Worm (Caenorhabditis elegans) whole organism, L1 larva: ENCODE measurements around the gene Y57G11C.31.
A peak's percentile ranks its signal among the peaks of the same experiment; 100 is the strongest.

Experiments used
- C16A3.4 ChIP-seq: fragments of 150-350 bp; optimal IDR thresholded peaks from 2 replicates; lab custom pipeline; 2014; ENCODE audit warnings: missing biosample characterization, missing genetic modification characterization
- F16B12.6 ChIP-seq: fragments of 150-350 bp; optimal IDR thresholded peaks from 2 replicates; lab custom pipeline; 2014; ENCODE audit warnings: missing biosample characterization, missing genetic modification characterization
- Y116A8C.19 ChIP-seq: sonication (generic microtip); optimal IDR thresholded peaks from 2 replicates; lab custom pipeline; 2016; ENCODE audit warnings: missing compliant biosample characterization, missing genetic modification characterization, borderline replicate concordance
- aha-1 ChIP-seq: fragments of 150-350 bp; optimal IDR thresholded peaks from 2 replicates; lab custom pipeline; 2014; ENCODE audit warnings: missing biosample characterization, missing genetic modification characterization
- alr-1 ChIP-seq: fragments of 200-800 bp; sonication (Bioruptor generic); optimal IDR thresholded peaks from 2 replicates; lab custom pipeline; 2018; ENCODE audit warnings: borderline replicate concordance, mild to moderate bottlenecking, missing genetic modification characterization, missing compliant biosample characterization
- aly-2 ChIP-seq: fragments of 150-350 bp; optimal IDR thresholded peaks from 2 replicates; lab custom pipeline; 2014; ENCODE audit warnings: missing biosample characterization, missing genetic modification characterization
- ama-1 ChIP-seq: fragments of 150-350 bp; optimal IDR thresholded peaks from 2 replicates; lab custom pipeline; 2014
- blmp-1 ChIP-seq: fragments of 150-350 bp; optimal IDR thresholded peaks from 2 replicates; lab custom pipeline; 2014; ENCODE audit warnings: missing biosample characterization, missing genetic modification characterization
- ceh-63 ChIP-seq: fragments of 200-800 bp; sonication (Bioruptor generic); optimal IDR thresholded peaks from 2 replicates; lab custom pipeline; 2018; ENCODE audit warnings: mild to moderate bottlenecking, missing genetic modification characterization, missing compliant biosample characterization
- ceh-82 ChIP-seq, 3 experiments: fragments of 150-350 bp in 1 of 3; sonication (generic microtip) in 2 of 3; optimal IDR thresholded peaks; 2 replicates each; lab custom pipeline; 2014 to 2017; ENCODE audit warnings: missing biosample characterization in 3 of 3, missing genetic modification characterization in 3 of 3
- ceh-88 ChIP-seq: fragments of 200-800 bp; sonication (Bioruptor generic); IDR thresholded peaks from 2 replicates; pipeline ENCODE4 v1.3.6; 2022; ENCODE audit warnings: missing genetic modification characterization, missing compliant biosample characterization
- ceh-90 ChIP-seq: sonication (generic microtip); optimal IDR thresholded peaks from 2 replicates; lab custom pipeline; 2016; ENCODE audit warnings: missing genetic modification characterization, missing compliant biosample characterization
- efl-1 ChIP-seq, 4 experiments: fragments of 150-350 bp; optimal IDR thresholded peaks in 3 of 4; peaks in 1 of 4; 1 replicate in 1 of 4; 2 replicates in 3 of 4; lab custom pipeline; 2014; ENCODE audit warnings: missing biosample characterization in 2 of 4, missing genetic modification characterization in 2 of 4, missing genetic modification reagents in 2 of 4
- egl-13 ChIP-seq: sonication (generic microtip); optimal IDR thresholded peaks from 2 replicates; lab custom pipeline; 2016; ENCODE audit warnings: missing genotype, missing genetic modification reagents, missing genetic modification characterization, missing compliant biosample characterization
- elt-3 ChIP-seq, 6 experiments: fragments of 150-350 bp in 1 of 6; sonication (generic microtip); optimal IDR thresholded peaks; 2 replicates each; lab custom pipeline; 2017 to 2018; ENCODE audit warnings: missing biosample characterization in 6 of 6, missing genetic modification characterization in 6 of 6, inconsistent platforms in 1 of 6
- ets-5 ChIP-seq: fragments of 200-800 bp; sonication (Bioruptor generic); IDR thresholded peaks from 2 replicates; pipeline ENCODE4 v1.3.6; 2022; ENCODE audit warnings: missing genetic modification characterization, missing compliant biosample characterization
- fkh-10 ChIP-seq: sonication (generic microtip); optimal IDR thresholded peaks from 2 replicates; lab custom pipeline; 2017; ENCODE audit warnings: missing biosample characterization, missing genetic modification reagents, missing genetic modification characterization
- fkh-4 ChIP-seq: sonication (generic microtip); optimal IDR thresholded peaks from 2 replicates; lab custom pipeline; 2016; ENCODE audit warnings: missing compliant biosample characterization, missing genetic modification characterization, borderline replicate concordance
- fkh-8 ChIP-seq: sonication (generic microtip); optimal IDR thresholded peaks from 2 replicates; lab custom pipeline; 2016; ENCODE audit warnings: mild to moderate bottlenecking, missing genetic modification characterization, missing compliant biosample characterization
- fos-1 ChIP-seq: fragments of 150-350 bp; optimal IDR thresholded peaks from 2 replicates; lab custom pipeline; 2014; ENCODE audit warnings: missing biosample characterization, missing genetic modification characterization
- hlh-17 ChIP-seq: fragments of 200-800 bp; sonication (Bioruptor generic); optimal IDR thresholded peaks from 2 replicates; lab custom pipeline; 2018; ENCODE audit warnings: missing genetic modification characterization, mild to moderate bottlenecking, missing compliant biosample characterization, moderate library complexity, borderline replicate concordance
- hlh-4 ChIP-seq: sonication (generic microtip); optimal IDR thresholded peaks from 2 replicates; lab custom pipeline; 2016; ENCODE audit warnings: mild to moderate bottlenecking, missing genetic modification characterization, missing compliant biosample characterization
- isw-1 ChIP-seq: fragments of 200-800 bp; sonication (Bioruptor generic); IDR thresholded peaks from 2 replicates; pipeline ENCODE4 v1.3.6; 2022; ENCODE audit warnings: missing genetic modification characterization, missing compliant biosample characterization
- jun-1 ChIP-seq: fragments of 150-350 bp; optimal IDR thresholded peaks from 2 replicates; lab custom pipeline; 2014; ENCODE audit warnings: missing biosample characterization, missing genetic modification reagents, missing genetic modification characterization
- lin-14 ChIP-seq: fragments of 200-800 bp; sonication (Bioruptor generic); optimal IDR thresholded peaks from 2 replicates; lab custom pipeline; 2018; ENCODE audit warnings: mild to moderate bottlenecking, missing genetic modification characterization, moderate library complexity, missing compliant biosample characterization
- lin-15B ChIP-seq: fragments of 150-350 bp; sonication (generic microtip); optimal IDR thresholded peaks from 3 replicates; lab custom pipeline; 2014; ENCODE audit warnings: missing biosample characterization, missing genetic modification characterization
- lin-39 ChIP-seq: fragments of 150-350 bp; optimal IDR thresholded peaks from 2 replicates; lab custom pipeline; 2014; ENCODE audit warnings: missing biosample characterization, missing genetic modification reagents, missing genetic modification characterization
- lsy-2 ChIP-seq, 2 experiments: fragments of 150-350 bp; optimal IDR thresholded peaks; 2 replicates each; lab custom pipeline; 2014; ENCODE audit warnings: missing biosample characterization in 2 of 2, missing genetic modification characterization in 2 of 2
- mab-9 ChIP-seq: fragments of 200-800 bp; sonication (Bioruptor generic); IDR thresholded peaks from 2 replicates; pipeline ENCODE4 v1.3.6; 2022; ENCODE audit warnings: missing genetic modification reagents, missing genetic modification characterization, missing compliant biosample characterization
- mef-2 ChIP-seq: fragments of 150-350 bp; optimal IDR thresholded peaks from 2 replicates; lab custom pipeline; 2014; ENCODE audit warnings: missing biosample characterization, missing genetic modification characterization
- mep-1 ChIP-seq: fragments of 150-350 bp; optimal IDR thresholded peaks from 2 replicates; lab custom pipeline; 2014; ENCODE audit warnings: missing biosample characterization, missing genetic modification characterization
- nhr-11 ChIP-seq: fragments of 150-350 bp; optimal IDR thresholded peaks from 2 replicates; lab custom pipeline; 2014; ENCODE audit warnings: missing biosample characterization, missing genetic modification characterization
- nhr-19 ChIP-seq: fragments of 200-800 bp; sonication (Bioruptor generic); conservative IDR thresholded peaks from 2 replicates; pipeline ENCODE4 v1.3.6; 2022; ENCODE audit warnings: missing genetic modification characterization, missing compliant biosample characterization
- nhr-20 ChIP-seq: sonication (generic microtip); optimal IDR thresholded peaks from 2 replicates; lab custom pipeline; 2016; ENCODE audit warnings: mild to moderate bottlenecking, missing genetic modification characterization, missing compliant biosample characterization
- nhr-76 ChIP-seq: sonication (generic microtip); optimal IDR thresholded peaks from 2 replicates; lab custom pipeline; 2017; ENCODE audit warnings: missing biosample characterization, missing genetic modification characterization
- nhr-77 ChIP-seq: fragments of 150-350 bp; optimal IDR thresholded peaks from 2 replicates; lab custom pipeline; 2014; ENCODE audit warnings: missing biosample characterization, missing genetic modification characterization
- nhr-84 ChIP-seq: sonication (generic microtip); optimal IDR thresholded peaks from 2 replicates; lab custom pipeline; 2017; ENCODE audit warnings: missing biosample characterization, missing genetic modification characterization
- nhr-85 ChIP-seq: sonication (generic microtip); peaks from one replicate; lab custom pipeline; 2016; ENCODE audit warnings: missing genetic modification characterization, inconsistent platforms, missing compliant biosample characterization
- pqm-1 ChIP-seq: sonication (generic microtip); optimal IDR thresholded peaks from 3 replicates; lab custom pipeline; 2017; ENCODE audit warnings: missing biosample characterization, missing genetic modification characterization
- snpc-4 ChIP-seq: fragments of 150-350 bp; optimal IDR thresholded peaks from 2 replicates; lab custom pipeline; 2014; ENCODE audit warnings: missing biosample characterization, missing genetic modification characterization
- snu-23 ChIP-seq: sonication (generic microtip); optimal IDR thresholded peaks from 2 replicates; lab custom pipeline; 2016; ENCODE audit warnings: missing genetic modification characterization, missing compliant biosample characterization
- sup-37 ChIP-seq: fragments of 200-800 bp; sonication (Bioruptor generic); optimal IDR thresholded peaks from 2 replicates; lab custom pipeline; 2018; ENCODE audit warnings: mild to moderate bottlenecking, missing genetic modification characterization, missing compliant biosample characterization
- swsn-7 ChIP-seq: sonication (generic microtip); optimal IDR thresholded peaks from 2 replicates; lab custom pipeline; 2016; ENCODE audit warnings: missing genetic modification characterization, missing compliant biosample characterization
- tbx-2 ChIP-seq: sonication (generic microtip); optimal IDR thresholded peaks from 2 replicates; lab custom pipeline; 2016; ENCODE audit warnings: missing genetic modification characterization, missing compliant biosample characterization
- tlp-1 ChIP-seq: fragments of 150-350 bp; optimal IDR thresholded peaks from 2 replicates; lab custom pipeline; 2014; ENCODE audit warnings: missing biosample characterization, missing genetic modification characterization
- unc-130 ChIP-seq: fragments of 150-350 bp; optimal IDR thresholded peaks from 2 replicates; lab custom pipeline; 2017; ENCODE audit warnings: missing biosample characterization, missing genetic modification characterization, inconsistent platforms
- unc-30 ChIP-seq: sonication (generic microtip); optimal IDR thresholded peaks from 2 replicates; lab custom pipeline; 2017; ENCODE audit warnings: missing biosample characterization, missing genetic modification characterization
- unc-86 ChIP-seq: sonication (generic microtip); optimal IDR thresholded peaks from 2 replicates; lab custom pipeline; 2016; ENCODE audit warnings: missing genetic modification characterization, missing compliant biosample characterization
- vab-15 ChIP-seq: sonication (generic microtip); optimal IDR thresholded peaks from 2 replicates; lab custom pipeline; 2017; ENCODE audit warnings: missing genotype, mild to moderate bottlenecking, missing genetic modification characterization, missing compliant biosample characterization
- zag-1 ChIP-seq: fragments of 150-350 bp; optimal IDR thresholded peaks from 2 replicates; lab custom pipeline; 2014; ENCODE audit warnings: missing biosample characterization, missing genetic modification characterization
- zip-4 ChIP-seq: fragments of 200-800 bp; sonication (Bioruptor generic); optimal IDR thresholded peaks from 2 replicates; lab custom pipeline; 2018; ENCODE audit warnings: mild to moderate bottlenecking, missing genetic modification characterization, moderate library complexity, missing compliant biosample characterization
- ztf-11 ChIP-seq, 2 experiments: sonication (generic microtip); optimal IDR thresholded peaks; 2 replicates each; lab custom pipeline; 2016 to 2017; ENCODE audit warnings: missing genetic modification characterization in 2 of 2, missing biosample characterization in 1 of 2, missing compliant biosample characterization in 1 of 2
- ztf-4 ChIP-seq: fragments of 150-350 bp; optimal IDR thresholded peaks from 2 replicates; lab custom pipeline; 2014; ENCODE audit warnings: missing biosample characterization, missing genetic modification characterization

Y57G11C.31 gene

ce11 chrIV:14661370-14661769 is 15.8 kb upstream of the Y57G11C.31 start:
- TF ChIP-seq egl-13, result no peak
- TF ChIP-seq blmp-1, result peak; percentile 47

DNA sequence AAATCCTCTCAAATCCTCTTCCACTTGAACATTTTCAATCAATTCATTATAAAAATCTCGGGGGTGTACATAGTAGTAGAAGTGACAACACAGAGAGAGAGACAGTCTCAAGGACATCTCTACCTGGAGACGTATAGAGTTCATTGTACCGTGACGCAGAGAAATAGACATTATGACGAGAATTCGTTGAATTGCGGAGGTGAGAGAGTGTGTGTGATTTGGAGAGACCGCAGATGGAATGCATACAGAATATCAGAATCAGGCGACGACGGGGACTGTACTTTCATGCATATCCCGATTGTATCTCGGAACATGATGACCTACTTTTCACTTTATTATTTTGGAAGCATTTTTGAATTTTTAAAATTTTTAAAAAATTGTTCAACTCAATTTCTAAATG is 1.4 kb upstream of the Y57G11C.31 start:
- peak; percentile 75 for TF ChIP-seq snu-23 (GFP tag; lab: Kevin White, UChicago)
- no peak for TF ChIP-seq sup-37 (GFP tag; lab: Kevin White, UChicago)
- no peak for TF ChIP-seq aha-1
- no peak for TF ChIP-seq nhr-77 (tag; lab: Kevin White, UChicago)
- TF ChIP-seq blmp-1, result peak; percentile 88
- no peak for TF ChIP-seq fkh-8 (tag; lab: Kevin White, UChicago)
- no peak for TF ChIP-seq lin-39
- TF ChIP-seq ama-1 (lab: Kevin White, UChicago), result no peak
- TF ChIP-seq swsn-7 (tag; lab: Kevin White, UChicago), result no peak
- TF ChIP-seq lin-15B, result no peak
- TF ChIP-seq hlh-4 (tag; lab: Kevin White, UChicago), result no peak
- no peak for TF ChIP-seq snpc-4 (tag; lab: Kevin White, UChicago)
- TF ChIP-seq pqm-1 (tag; lab: Kevin White, UChicago), result no peak
- no peak for TF ChIP-seq ceh-90 (tag; lab: Kevin White, UChicago)
- TF ChIP-seq egl-13, result no peak
- no peak for TF ChIP-seq unc-30 (tag; lab: Kevin White, UChicago)
- no peak for TF ChIP-seq fos-1 (tag; lab: Kevin White, UChicago)
- TF ChIP-seq fkh-4, result no peak
- no peak for TF ChIP-seq Y116A8C.19
- TF ChIP-seq nhr-76 (tag; lab: Kevin White, UChicago), result no peak
- TF ChIP-seq tbx-2, result peak; percentile 3
- TF ChIP-seq nhr-19 (GFP tag; lab: Robert Waterston, UW), result no peak
- TF ChIP-seq F16B12.6, result no peak
- TF ChIP-seq zag-1, result no peak
- TF ChIP-seq jun-1, result no peak
- no peak for TF ChIP-seq tlp-1 (tag; lab: Kevin White, UChicago)
- TF ChIP-seq unc-86 (tag; lab: Kevin White, UChicago), result no peak
- peak; percentile 55 for TF ChIP-seq nhr-20 (tag; lab: Kevin White, UChicago)
- no peak for TF ChIP-seq zip-4 (GFP tag; lab: Kevin White, UChicago)
- no peak for TF ChIP-seq nhr-84 (tag; lab: Kevin White, UChicago)
- TF ChIP-seq elt-3 (tag; optimal IDR thresholded peaks at IDR 0.05; lab: Kevin White, UChicago), result peak in 1 of 6 experiments; percentile 45
- TF ChIP-seq lin-14, result no peak
- TF ChIP-seq vab-15 (tag; lab: Kevin White, UChicago), result no peak
- TF ChIP-seq mef-2, result no peak
- no peak for TF ChIP-seq ceh-82 (tag; optimal IDR thresholded peaks at IDR 0.05; lab: Kevin White, UChicago)
- TF ChIP-seq aly-2 (tag; lab: Kevin White, UChicago), result no peak
- TF ChIP-seq hlh-17 (GFP tag; lab: Kevin White, UChicago), result no peak
- TF ChIP-seq ztf-4 (tag; lab: Kevin White, UChicago), result no peak
- TF ChIP-seq efl-1 (optimal IDR thresholded peaks at IDR 0.05; lab: Kevin White, UChicago), result peak in 1 of 2 experiments; percentile 26
- peak in 1 of 2 experiments; percentile 63 for TF ChIP-seq efl-1 (GFP tag; optimal IDR thresholded peaks at IDR 0.05 in 1 of 2; lab: Kevin White, UChicago)
- TF ChIP-seq nhr-85 (tag; lab: Kevin White, UChicago), result peak; percentile 95
- TF ChIP-seq ceh-63 (GFP tag; lab: Kevin White, UChicago), result no peak
- no peak for TF ChIP-seq nhr-11
- TF ChIP-seq unc-130 (tag; lab: Kevin White, UChicago), result no peak
- TF ChIP-seq isw-1 (GFP tag; lab: Robert Waterston, UW), result no peak
- no peak for TF ChIP-seq fkh-10 (GFP tag; lab: Kevin White, UChicago)
- no peak for TF ChIP-seq ceh-88
- TF ChIP-seq alr-1 (tag; lab: Kevin White, UChicago), result no peak
- TF ChIP-seq ztf-11 (tag; optimal IDR thresholded peaks at IDR 0.05; lab: Kevin White, UChicago), result no peak
- TF ChIP-seq mep-1 (tag; lab: Kevin White, UChicago), result peak; percentile 77
- TF ChIP-seq C16A3.4 (tag; lab: Kevin White, UChicago), result no peak
- TF ChIP-seq lsy-2 (tag; optimal IDR thresholded peaks at IDR 0.05; lab: Kevin White, UChicago), result peak; percentile 20 to 44
- no peak for TF ChIP-seq mab-9
- TF ChIP-seq ets-5 (GFP tag; lab: Robert Waterston, UW), result no peak
